Fruit fly (Drosophila melanogaster) whole organism, embryonic: ENCODE data around the gene Cyp4ac1.
A peak's percentile ranks its signal among the peaks of the same experiment; 100 is the strongest.

Experiments used
- Bgb ChIP-seq: fragments of 200-800 bp; sonication (Bioruptor generic); IDR thresholded peaks from 2 replicates; pipeline ENCODE4 v1.3.6; 2022; ENCODE audit warnings: missing biosample characterization, missing genetic modification characterization; ENCODE audit not compliant: partially characterized antibody
- Blimp-1 ChIP-seq: fragments of 200-800 bp; sonication (Bioruptor generic); optimal IDR thresholded peaks from 3 replicates; lab custom pipeline; 2018; ENCODE audit warnings: missing biosample characterization, missing genetic modification characterization, mild to moderate bottlenecking, moderate library complexity, missing genetic modification reagents
- Bteb2 ChIP-seq: fragments of 200-800 bp; sonication (Bioruptor generic); optimal IDR thresholded peaks from 2 replicates; lab custom pipeline; 2016; ENCODE audit warnings: missing biosample characterization, missing genetic modification characterization
- CG10431 ChIP-seq: fragments of 200-800 bp; sonication (Bioruptor generic); optimal IDR thresholded peaks from 3 replicates; lab custom pipeline; 2018; ENCODE audit warnings: missing biosample characterization, mild to moderate bottlenecking, missing genetic modification characterization
- CG10462 ChIP-seq: fragments of 200-800 bp; sonication (Bioruptor generic); optimal IDR thresholded peaks from 2 replicates; lab custom pipeline; 2016; ENCODE audit warnings: missing biosample characterization, missing genetic modification characterization
- CG10654 ChIP-seq: fragments of 200-800 bp; sonication (Bioruptor generic); optimal IDR thresholded peaks from 2 replicates; lab custom pipeline; 2016; ENCODE audit warnings: missing biosample characterization, missing genetic modification characterization
- CG12236 ChIP-seq: fragments of 200-800 bp; sonication (Bioruptor generic); optimal IDR thresholded peaks from 2 replicates; lab custom pipeline; 2016; ENCODE audit warnings: missing biosample characterization, missing genetic modification characterization
- CG14965 ChIP-seq: fragments of 200-800 bp; sonication (Bioruptor generic); optimal IDR thresholded peaks from 2 replicates; lab custom pipeline; 2016; ENCODE audit warnings: missing biosample characterization, missing genetic modification characterization, borderline replicate concordance
- CG15073 ChIP-seq: fragments of 200-800 bp; sonication (Bioruptor generic); optimal IDR thresholded peaks from 2 replicates; lab custom pipeline; 2016; ENCODE audit warnings: missing biosample characterization, missing genetic modification characterization
- CG2202 ChIP-seq: fragments of 200-800 bp; sonication (Bioruptor generic); optimal IDR thresholded peaks from 2 replicates; lab custom pipeline; 2018; ENCODE audit warnings: missing biosample characterization, mild to moderate bottlenecking, missing genetic modification characterization
- CG31388 ChIP-seq: fragments of 200-800 bp; sonication (Bioruptor generic); optimal IDR thresholded peaks from 2 replicates; lab custom pipeline; 2016; ENCODE audit warnings: missing biosample characterization, missing genetic modification characterization
- CG42726 ChIP-seq: fragments of 200-800 bp; sonication (Bioruptor generic); IDR thresholded peaks from 2 replicates; pipeline ENCODE4 v1.3.6; 2022; ENCODE audit warnings: missing biosample characterization, missing genetic modification characterization; ENCODE audit not compliant: partially characterized antibody
- CG43689 ChIP-seq: fragments of 200-800 bp; sonication (Bioruptor generic); IDR thresholded peaks from 2 replicates; pipeline ENCODE4 v1.3.6; 2022; ENCODE audit warnings: missing biosample characterization, missing genetic modification characterization
- CG6854 ChIP-seq: fragments of 200-800 bp; sonication (Bioruptor generic); optimal IDR thresholded peaks from 3 replicates; lab custom pipeline; 2017; ENCODE audit warnings: missing biosample characterization, mild to moderate bottlenecking, missing genetic modification characterization
- CG7745 ChIP-seq: fragments of 200-800 bp; sonication (Bioruptor generic); optimal IDR thresholded peaks from 2 replicates; lab custom pipeline; 2018; ENCODE audit warnings: missing biosample characterization, mild to moderate bottlenecking, missing genetic modification characterization, moderate library complexity
- CG9215 ChIP-seq: fragments of 200-800 bp; sonication (Bioruptor generic); IDR thresholded peaks from 2 replicates; pipeline ENCODE4 v1.3.6; 2022; ENCODE audit warnings: missing biosample characterization, missing genetic modification characterization
- Camta ChIP-seq: fragments of 200-800 bp; sonication (Bioruptor generic); optimal IDR thresholded peaks from 2 replicates; lab custom pipeline; 2016; ENCODE audit warnings: missing biosample characterization, missing genetic modification characterization
- Dad ChIP-seq: fragments of 200-800 bp; sonication (Bioruptor generic); optimal IDR thresholded peaks from 3 replicates; lab custom pipeline; 2016; ENCODE audit warnings: missing biosample characterization, missing genetic modification characterization
- Dbx ChIP-seq: fragments of 200-800 bp; sonication (Bioruptor generic); IDR thresholded peaks from 3 replicates; pipeline ENCODE4 v1.3.6; 2022; ENCODE audit warnings: missing biosample characterization, missing genetic modification characterization
- Doc3 ChIP-seq: fragments of 200-800 bp; sonication (Bioruptor generic); IDR thresholded peaks from 3 replicates; pipeline ENCODE4 v1.3.6; 2022; ENCODE audit warnings: missing biosample characterization, missing genetic modification characterization; ENCODE audit not compliant: partially characterized antibody
- Hmx ChIP-seq: fragments of 200-800 bp; sonication (Bioruptor generic); optimal IDR thresholded peaks from 2 replicates; lab custom pipeline; 2016; ENCODE audit warnings: missing biosample characterization, missing genetic modification characterization
- NC2β ChIP-seq: fragments of 200-800 bp; sonication (Bioruptor generic); optimal IDR thresholded peaks from 2 replicates; lab custom pipeline; 2016; ENCODE audit warnings: missing biosample characterization, missing genetic modification characterization
- Oli ChIP-seq: fragments of 200-800 bp; sonication (Bioruptor generic); optimal IDR thresholded peaks from 2 replicates; lab custom pipeline; 2018; ENCODE audit warnings: missing biosample characterization, mild to moderate bottlenecking, missing genetic modification characterization, moderate library complexity
- Rfx ChIP-seq: fragments of 200-800 bp; sonication (Bioruptor generic); IDR thresholded peaks from 2 replicates; pipeline ENCODE4 v1.3.6; 2022; ENCODE audit warnings: missing biosample characterization, missing genetic modification characterization
- Six4 ChIP-seq: fragments of 200-800 bp; sonication (Bioruptor generic); optimal IDR thresholded peaks from 2 replicates; lab custom pipeline; 2016; ENCODE audit warnings: missing biosample characterization, missing genetic modification characterization
- Sox100B ChIP-seq: fragments of 200-800 bp; sonication (Bioruptor generic); optimal IDR thresholded peaks from 3 replicates; lab custom pipeline; 2018; ENCODE audit warnings: missing biosample characterization, mild to moderate bottlenecking, missing genetic modification characterization
- ab ChIP-seq: fragments of 200-800 bp; sonication (Bioruptor generic); optimal IDR thresholded peaks from 2 replicates; lab custom pipeline; 2016; ENCODE audit warnings: missing biosample characterization, missing genetic modification characterization
- aop ChIP-seq: fragments of 200-800 bp; sonication (Bioruptor generic); IDR thresholded peaks from 2 replicates; pipeline ENCODE4 v1.3.6; 2022; ENCODE audit warnings: missing biosample characterization, missing genetic modification characterization
- ara ChIP-seq: fragments of 200-800 bp; sonication (Bioruptor generic); IDR thresholded peaks from 2 replicates; pipeline ENCODE4 v1.3.6; 2022; ENCODE audit warnings: missing biosample characterization, missing genetic modification characterization
- cato ChIP-seq: fragments of 200-800 bp; sonication (Bioruptor generic); optimal IDR thresholded peaks from 2 replicates; lab custom pipeline; 2016; ENCODE audit warnings: missing biosample characterization, missing genetic modification characterization, borderline replicate concordance
- cg ChIP-seq: fragments of 200-800 bp; sonication (Bioruptor generic); optimal IDR thresholded peaks from 3 replicates; lab custom pipeline; 2019; ENCODE audit warnings: missing biosample characterization, mild to moderate bottlenecking, missing genetic modification characterization, moderate library complexity
- cwo ChIP-seq: fragments of 200-800 bp; sonication (Bioruptor generic); optimal IDR thresholded peaks from 3 replicates; lab custom pipeline; 2017; ENCODE audit warnings: missing biosample characterization, missing genetic modification characterization, mild to moderate bottlenecking, moderate library complexity, missing genetic modification reagents
- dati ChIP-seq: fragments of 200-800 bp; sonication (Bioruptor generic); IDR thresholded peaks from 2 replicates; pipeline ENCODE4 v1.3.6; 2022; ENCODE audit warnings: missing biosample characterization, missing genetic modification characterization
- disco-r ChIP-seq: fragments of 200-800 bp; sonication (Bioruptor generic); optimal IDR thresholded peaks from 2 replicates; lab custom pipeline; 2016; ENCODE audit warnings: missing biosample characterization, missing genetic modification characterization
- fu2 ChIP-seq: fragments of 200-800 bp; sonication (Bioruptor generic); optimal IDR thresholded peaks from 2 replicates; lab custom pipeline; 2016; ENCODE audit warnings: missing biosample characterization, missing genetic modification characterization
- hth ChIP-seq: fragments of >200 bp; optimal IDR thresholded peaks from 2 replicates; lab custom pipeline; 2017; ENCODE audit warnings: inconsistent platforms
- insv ChIP-seq, 2 experiments: fragments of 200-800 bp; sonication (Bioruptor generic); optimal IDR thresholded peaks; 3 replicates each; lab custom pipeline; 2016 to 2018; ENCODE audit warnings: missing biosample characterization in 2 of 2, missing genetic modification characterization in 2 of 2
- jumu ChIP-seq: fragments of 200-800 bp; sonication (Bioruptor generic); optimal IDR thresholded peaks from 3 replicates; lab custom pipeline; 2016; ENCODE audit warnings: missing biosample characterization, missing genetic modification characterization
- kni ChIP-seq: fragments of 200-800 bp; sonication (Bioruptor generic); optimal IDR thresholded peaks from 3 replicates; lab custom pipeline; 2017; ENCODE audit warnings: mild to moderate bottlenecking, missing biosample characterization, missing genetic modification reagents, missing genetic modification characterization
- lab ChIP-seq: fragments of 200-800 bp; sonication (Bioruptor generic); optimal IDR thresholded peaks from 3 replicates; lab custom pipeline; 2017; ENCODE audit warnings: missing biosample characterization, missing genetic modification characterization, mild to moderate bottlenecking, moderate library complexity, missing genetic modification reagents
- mam ChIP-seq: fragments of 200-800 bp; sonication (Bioruptor generic); optimal IDR thresholded peaks from 3 replicates; lab custom pipeline; 2016; ENCODE audit warnings: missing biosample characterization, missing genetic modification characterization
- pita ChIP-seq: fragments of 200-800 bp; sonication (Bioruptor generic); optimal IDR thresholded peaks from 2 replicates; lab custom pipeline; 2017; ENCODE audit warnings: missing biosample characterization, mild to moderate bottlenecking, missing genetic modification characterization
- pnt ChIP-seq: fragments of 200-800 bp; sonication (Bioruptor generic); optimal IDR thresholded peaks from 3 replicates; lab custom pipeline; 2016; ENCODE audit warnings: missing biosample characterization, missing genetic modification characterization
- pros ChIP-seq: fragments of 200-800 bp; sonication (Bioruptor generic); optimal IDR thresholded peaks from 3 replicates; lab custom pipeline; 2019; ENCODE audit warnings: missing biosample characterization, mild to moderate bottlenecking, missing genetic modification characterization, moderate library complexity
- psq ChIP-seq: fragments of 200-800 bp; sonication (Bioruptor generic); optimal IDR thresholded peaks from 2 replicates; lab custom pipeline; 2017; ENCODE audit warnings: missing biosample characterization, missing genetic modification characterization
- salm ChIP-seq: fragments of 200-800 bp; sonication (Bioruptor generic); optimal IDR thresholded peaks from 2 replicates; lab custom pipeline; 2018; ENCODE audit warnings: missing biosample characterization, mild to moderate bottlenecking, missing genetic modification characterization
- sd ChIP-seq: fragments of 200-800 bp; sonication (Bioruptor generic); optimal IDR thresholded peaks from 3 replicates; lab custom pipeline; 2018; ENCODE audit warnings: missing biosample characterization, mild to moderate bottlenecking, missing genetic modification characterization, moderate library complexity
- ttk ChIP-seq: fragments of 200-800 bp; sonication (Bioruptor generic); IDR thresholded peaks from 2 replicates; pipeline ENCODE4 v2.1.2; 2022; ENCODE audit warnings: missing biosample characterization, missing genetic modification characterization
- unpg ChIP-seq: fragments of 200-800 bp; sonication (Bioruptor generic); optimal IDR thresholded peaks from 3 replicates; lab custom pipeline; 2018; ENCODE audit warnings: missing biosample characterization, mild to moderate bottlenecking, missing genetic modification characterization, moderate library complexity
- vvl ChIP-seq: fragments of 200-800 bp; sonication (Bioruptor generic); IDR thresholded peaks from 2 replicates; pipeline ENCODE4 v1.3.6; 2022; ENCODE audit warnings: missing biosample characterization, missing genetic modification characterization

Cyp4ac1 gene

DNA sequence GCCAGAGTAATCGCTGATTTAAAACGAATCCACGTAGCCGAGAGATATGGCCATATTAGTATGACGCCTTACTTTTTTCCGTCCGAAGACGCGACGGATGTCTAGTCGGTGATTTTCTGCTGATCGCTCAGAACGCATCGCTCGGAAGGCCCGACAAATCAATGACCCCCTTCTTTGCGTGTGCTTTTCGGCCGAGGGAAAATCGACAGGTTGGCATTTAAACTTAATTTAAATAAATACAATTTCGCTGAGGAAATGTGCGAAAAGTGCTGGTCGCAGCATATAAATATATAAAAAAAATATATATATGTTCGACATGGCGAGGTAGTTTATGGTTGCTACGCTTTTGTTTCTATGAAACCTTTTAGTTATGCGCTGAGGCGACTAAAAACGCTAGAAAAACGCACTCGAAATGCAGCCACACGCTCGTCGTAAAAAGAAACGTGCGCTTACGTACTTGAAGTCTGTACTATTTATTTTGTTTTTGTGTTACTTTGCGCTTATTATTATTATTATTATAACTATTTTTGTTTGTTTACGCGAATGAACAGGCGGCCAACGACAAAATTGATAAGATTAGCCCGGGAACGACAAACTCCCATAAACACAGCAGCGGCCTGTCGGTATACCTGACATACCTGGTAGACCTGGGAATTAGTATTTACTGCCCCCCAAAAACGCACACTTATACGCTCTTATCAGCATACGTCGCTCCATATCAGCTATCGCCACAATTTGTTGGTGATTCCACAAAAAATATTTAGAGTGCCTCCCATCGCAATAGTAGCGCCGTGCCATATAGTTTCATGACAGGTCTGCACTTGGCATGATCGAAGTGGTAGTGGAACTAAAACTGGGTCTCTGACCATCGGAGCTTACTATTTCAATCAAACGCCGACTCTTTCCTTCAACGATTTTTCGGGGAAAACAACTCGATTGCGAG, 30.6 kb upstream of the Cyp4ac1 start (continued):
- TF ChIP-seq Oli (tag; lab: Kevin White, UChicago) (no peak), Bteb2 (GFP tag; lab: Kevin White, UChicago) (no peak), CG43689 (no peak), CG10431 (GFP tag; lab: Kevin White, UChicago) (no peak), lab (GFP tag; lab: Kevin White, UChicago) (peak; percentile 71), cato (GFP tag; lab: Kevin White, UChicago) (no peak), psq (GFP tag; lab: Kevin White, UChicago) (no peak), unpg (GFP tag; lab: Kevin White, UChicago) (no peak), aop (GFP tag; lab: Robert Waterston, UW) (no peak), insv (GFP tag; optimal IDR thresholded peaks at IDR 0.05; lab: Kevin White, UChicago) (no peak), hth (lab: Kevin White, UChicago) (no peak), CG31388 (no peak), Sox100B (GFP tag; lab: Kevin White, UChicago) (no peak), NC2β (GFP tag; lab: Kevin White, UChicago) (no peak), CG7745 (tag; lab: Kevin White, UChicago) (peak; percentile 31), salm (peak; percentile 57), Doc3 (GFP tag; lab: Robert Waterston, UW) (no peak), Dad (GFP tag; lab: Kevin White, UChicago) (no peak), jumu (no peak), Hmx (GFP tag; lab: Kevin White, UChicago) (no peak), disco-r (GFP tag; lab: Kevin White, UChicago) (no peak), CG15073 (no peak), vvl (GFP tag; lab: Robert Waterston, UW) (no peak), CG6854 (GFP tag; lab: Kevin White, UChicago) (no peak), CG10462 (GFP tag; lab: Kevin White, UChicago) (no peak), pnt (GFP tag; lab: Kevin White, UChicago) (no peak), CG9215 (no peak), mam (GFP tag; lab: Kevin White, UChicago) (no peak), CG2202 (no peak), Bgb (GFP tag; lab: Robert Waterston, UW) (no peak), fu2 (GFP tag; lab: Kevin White, UChicago) (no peak), ab (GFP tag; lab: Kevin White, UChicago) (no peak), ttk (GFP tag; lab: Robert Waterston, UW) (no peak), cwo (GFP tag; lab: Kevin White, UChicago) (peak; percentile 66), Rfx (GFP tag; lab: Robert Waterston, UW) (no peak), cg (GFP tag; lab: Kevin White, UChicago) (peak; percentile 38), CG14965 (GFP tag; lab: Kevin White, UChicago) (no peak), Camta (GFP tag; lab: Kevin White, UChicago) (no peak), sd (tag; lab: Kevin White, UChicago) (peak; percentile 90), Six4 (GFP tag; lab: Kevin White, UChicago) (no peak), kni (GFP tag; lab: Kevin White, UChicago) (peak; percentile 44), Dbx (no peak), pita (GFP tag; lab: Kevin White, UChicago) (no peak), CG12236 (GFP tag; lab: Kevin White, UChicago) (no peak), pros (GFP tag; lab: Kevin White, UChicago) (no peak), Blimp-1 (no peak), dati (GFP tag; lab: Robert Waterston, UW) (no peak), CG42726 (GFP tag; lab: Robert Waterston, UW) (no peak), CG10654 (GFP tag; lab: Kevin White, UChicago) (no peak), ara (GFP tag; lab: Robert Waterston, UW) (no peak)
